Worm (Caenorhabditis elegans): ENCODE measurements around the gene abt-4.

ce11 chrV:333713-334112 is 3.2 kb upstream of the abt-4 start:
- TF ChIP-seq hlh-1 (tag; optimal IDR thresholded peaks at IDR 0.05) (no peak), lin-13 (tag; optimal IDR thresholded peaks at IDR 0.05) (no peak), ces-1 (GFP tag; optimal IDR thresholded peaks at IDR 0.05) (no peak), nhr-76 (tag; optimal IDR thresholded peaks at IDR 0.05) (no peak)
